Fruit fly (Drosophila melanogaster): Measurements from ENCODE around the gene S6kII.

S6kII gene

DNA sequence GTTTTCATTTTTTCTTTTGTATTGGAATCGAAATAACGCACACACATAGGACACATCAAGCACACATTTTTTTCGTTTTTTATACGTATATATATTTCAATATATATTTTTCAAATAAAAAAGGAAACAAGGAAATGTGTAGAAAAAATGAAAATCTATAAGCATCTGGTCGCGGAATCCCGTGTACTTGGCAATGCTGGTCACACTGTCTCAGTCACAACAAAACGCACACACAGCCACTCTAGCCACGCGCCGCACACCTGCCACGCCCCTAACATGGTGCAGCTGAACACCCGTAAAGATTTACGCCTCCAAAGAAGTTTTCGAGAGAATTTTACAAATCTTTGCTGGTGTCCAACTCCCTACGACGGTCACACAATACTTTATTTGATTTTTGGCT, 30.2 kb upstream of the S6kII start:
- no peak for TF ChIP-seq CG9705 (GFP tag; optimal IDR thresholded peaks at IDR 0.05)
- no peak for TF ChIP-seq h (GFP tag; optimal IDR thresholded peaks at IDR 0.05)
- TF ChIP-seq CrebA (GFP tag; optimal IDR thresholded peaks at IDR 0.05; ENCODE audit: borderline replicate concordance), result no peak
- TF ChIP-seq Dif (GFP tag; optimal IDR thresholded peaks at IDR 0.05; ENCODE audit: partially characterized antibody), result no peak
- no peak for TF ChIP-seq br (GFP tag; optimal IDR thresholded peaks at IDR 0.05)
- no peak for TF ChIP-seq Sp1 (GFP tag; optimal IDR thresholded peaks at IDR 0.05)
- no peak for TF ChIP-seq Dfd (GFP tag; optimal IDR thresholded peaks at IDR 0.05)
- no peak for TF ChIP-seq dl (GFP tag; optimal IDR thresholded peaks at IDR 0.05; ENCODE audit: insufficient read depth in 1 of 2, partially characterized antibody in 2 of 2)
- TF ChIP-seq GATAd (GFP tag; optimal IDR thresholded peaks at IDR 0.05), result no peak
- no peak for TF ChIP-seq pan (optimal IDR thresholded peaks at IDR 0.05)
- no peak for TF ChIP-seq fru (GFP tag; optimal IDR thresholded peaks at IDR 0.05)
- no peak for TF ChIP-seq usp (GFP tag; optimal IDR thresholded peaks at IDR 0.05)
- TF ChIP-seq N (GFP tag; optimal IDR thresholded peaks at IDR 0.05), result no peak
- TF ChIP-seq ey (GFP tag; optimal IDR thresholded peaks at IDR 0.05), result no peak
- no peak for TF ChIP-seq Vsx2 (GFP tag; optimal IDR thresholded peaks at IDR 0.05; ENCODE audit: partially characterized antibody)
- TF ChIP-seq sv (GFP tag; optimal IDR thresholded peaks at IDR 0.05), result no peak
- no peak for TF ChIP-seq Mio (GFP tag; optimal IDR thresholded peaks at IDR 0.05)

DNA sequence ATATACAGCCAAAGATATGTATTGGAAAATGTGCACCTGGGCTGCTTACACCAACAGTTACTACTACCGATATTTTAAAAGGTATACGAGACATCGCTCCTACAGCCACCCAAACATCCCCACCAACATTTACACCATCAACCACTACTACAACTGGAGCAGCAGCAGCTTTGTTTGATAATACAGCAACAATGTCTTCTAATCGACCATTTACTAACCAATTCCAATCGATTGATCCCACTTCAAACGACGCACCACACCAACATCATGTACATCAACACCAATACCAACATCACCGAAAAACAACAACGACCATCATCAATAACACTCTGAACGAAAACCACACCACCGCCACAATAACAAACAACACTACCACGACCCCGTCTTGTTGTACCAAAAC, 27.5 kb upstream of the S6kII start:
- TF ChIP-seq Hr78 (GFP tag; optimal IDR thresholded peaks at IDR 0.05), result no peak
- no peak for TF ChIP-seq N (GFP tag; optimal IDR thresholded peaks at IDR 0.05)
- no peak for TF ChIP-seq fru (GFP tag; optimal IDR thresholded peaks at IDR 0.05)
- no peak for TF ChIP-seq lola (GFP tag; optimal IDR thresholded peaks at IDR 0.05)
- no peak for TF ChIP-seq HLH106 (tag; optimal IDR thresholded peaks at IDR 0.05)
- no peak for TF ChIP-seq Sp1 (GFP tag; optimal IDR thresholded peaks at IDR 0.05)
- TF ChIP-seq Jra (GFP tag; optimal IDR thresholded peaks at IDR 0.05), result no peak
- no peak for TF ChIP-seq Myc (optimal IDR thresholded peaks at IDR 0.05)
- no peak for TF ChIP-seq woc (GFP tag; optimal IDR thresholded peaks at IDR 0.05)
- no peak for TF ChIP-seq tai (GFP tag; optimal IDR thresholded peaks at IDR 0.05)
- no peak for TF ChIP-seq dl (GFP tag; optimal IDR thresholded peaks at IDR 0.05; ENCODE audit: insufficient read depth in 1 of 2, partially characterized antibody in 2 of 2)
- TF ChIP-seq CrebA (GFP tag; optimal IDR thresholded peaks at IDR 0.05; ENCODE audit: borderline replicate concordance), result no peak
- no peak for TF ChIP-seq psq (GFP tag; optimal IDR thresholded peaks at IDR 0.05)
- no peak for TF ChIP-seq pan (optimal IDR thresholded peaks at IDR 0.05)
- no peak for TF ChIP-seq jim (GFP tag; optimal IDR thresholded peaks at IDR 0.05)
- TF ChIP-seq usp (GFP tag; optimal IDR thresholded peaks at IDR 0.05), result no peak
- TF ChIP-seq Hr83 (GFP tag; optimal IDR thresholded peaks at IDR 0.05; ENCODE audit: poor library complexity, severe bottlenecking), result no peak
- no peak for TF ChIP-seq brk (GFP tag; optimal IDR thresholded peaks at IDR 0.05)
- no peak for TF ChIP-seq Abd-B (GFP tag; optimal IDR thresholded peaks at IDR 0.05)

DNA sequence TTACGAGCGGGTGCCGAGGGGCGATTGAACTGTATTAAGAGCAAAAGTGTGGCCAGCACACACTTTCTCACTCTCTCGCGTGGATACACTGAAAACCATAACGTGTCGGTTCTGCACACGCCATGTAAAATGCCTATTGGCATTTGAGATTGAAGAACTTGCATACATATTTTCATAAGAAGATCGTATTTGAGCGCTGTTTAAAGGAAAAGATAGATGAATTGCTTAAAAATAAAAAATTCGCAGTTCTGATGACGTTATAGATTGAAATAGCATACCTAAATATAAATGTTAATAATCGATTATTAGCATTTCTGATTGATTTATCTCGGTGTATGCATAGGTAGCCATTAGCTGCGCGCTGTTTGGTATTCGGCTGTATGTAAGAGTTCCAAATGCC, 20.7 kb upstream of the S6kII start:
- TF ChIP-seq Abd-B (GFP tag; optimal IDR thresholded peaks at IDR 0.05), result no peak
- TF ChIP-seq dsf (GFP tag; optimal IDR thresholded peaks at IDR 0.05; ENCODE audit: borderline replicate concordance), result no peak
- no peak for TF ChIP-seq Hnf4 (GFP tag; optimal IDR thresholded peaks at IDR 0.05)
- TF ChIP-seq CG32264 (GFP tag; optimal IDR thresholded peaks at IDR 0.05), result no peak
- no peak for TF ChIP-seq tai (GFP tag; optimal IDR thresholded peaks at IDR 0.05)
- TF ChIP-seq psq (GFP tag; optimal IDR thresholded peaks at IDR 0.05), result no peak
- no peak for TF ChIP-seq Hr78 (GFP tag; optimal IDR thresholded peaks at IDR 0.05)
- TF ChIP-seq CG9705 (GFP tag; optimal IDR thresholded peaks at IDR 0.05), result no peak
- TF ChIP-seq h (GFP tag; optimal IDR thresholded peaks at IDR 0.05), result no peak
- no peak for TF ChIP-seq Jra (GFP tag; optimal IDR thresholded peaks at IDR 0.05)

DNA sequence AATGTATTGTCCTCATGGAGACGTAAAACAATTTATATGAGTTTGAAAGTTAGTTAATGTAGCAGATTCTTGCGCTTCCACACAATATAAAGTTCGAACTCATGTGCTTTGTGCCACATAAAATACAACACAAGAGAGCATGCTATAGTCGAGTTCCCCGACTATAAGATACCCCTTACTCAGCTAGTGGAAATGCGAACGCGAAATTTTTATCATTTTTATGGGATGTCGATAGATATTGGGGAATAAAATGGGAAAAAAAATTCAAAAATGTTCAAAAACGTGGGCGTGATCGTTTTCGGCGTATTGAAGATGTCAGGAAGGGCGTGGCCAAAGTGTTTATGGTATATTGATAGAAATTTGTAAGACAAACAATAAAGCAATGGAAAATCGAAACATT, 19.0 kb upstream of the S6kII start:
- TF ChIP-seq lola (GFP tag; optimal IDR thresholded peaks at IDR 0.05), result no peak
- TF ChIP-seq pan (optimal IDR thresholded peaks at IDR 0.05), result no peak
- TF ChIP-seq HLH106 (tag; optimal IDR thresholded peaks at IDR 0.05), result no peak
- no peak for TF ChIP-seq Vsx2 (GFP tag; optimal IDR thresholded peaks at IDR 0.05; ENCODE audit: partially characterized antibody)
- TF ChIP-seq N (GFP tag; optimal IDR thresholded peaks at IDR 0.05), result no peak
- TF ChIP-seq GATAd (GFP tag; optimal IDR thresholded peaks at IDR 0.05), result no peak
- TF ChIP-seq woc (GFP tag; optimal IDR thresholded peaks at IDR 0.05), result no peak
- TF ChIP-seq h (GFP tag; optimal IDR thresholded peaks at IDR 0.05), result no peak
- TF ChIP-seq Hnf4 (GFP tag; optimal IDR thresholded peaks at IDR 0.05), result no peak
- no peak for TF ChIP-seq psq (GFP tag; optimal IDR thresholded peaks at IDR 0.05)
- no peak for TF ChIP-seq CG32264 (GFP tag; optimal IDR thresholded peaks at IDR 0.05)
- TF ChIP-seq Abd-B (GFP tag; optimal IDR thresholded peaks at IDR 0.05), result no peak

All from whole organism, wandering third instar larva.